Fruit fly (Drosophila melanogaster) whole organism, pupa: Measurements from ENCODE around the gene 825-Oak.
"Not testable (repeated sequence)": the region's sequence is repeated elsewhere in the genome, so short reads cannot be mapped to it uniquely, and the experiment has no call there.

Experiments used
- CG10348 ChIP-seq: fragments of 200-800 bp; sonication (Bioruptor generic); IDR thresholded peaks from 2 replicates; pipeline ENCODE4 v1.3.6; 2022; ENCODE audit warnings: missing biosample characterization, missing genetic modification characterization
- CG34367 ChIP-seq: fragments of 200-800 bp; sonication (Bioruptor generic); optimal IDR thresholded peaks from 2 replicates; lab custom pipeline; 2018; ENCODE audit warnings: missing biosample characterization, mild to moderate bottlenecking, missing genetic modification characterization

- not testable (repeated sequence) for TF ChIP-seq CG10348 (GFP tag; lab: Robert Waterston, UW); CG34367 (tag; lab: Kevin White, UChicago)
Measured at dm6 chr3L:19487260-19487659, 15.2 kb upstream of the 825-Oak start, which contains the start of gene CG32212.
